Fruit fly (Drosophila melanogaster) whole organism, prepupa: ENCODE results near the gene Antp.

Experiments used
- CG31627 ChIP-seq: fragments of 200-800 bp; sonication (Bioruptor generic); optimal IDR thresholded peaks from 3 replicates; lab custom pipeline; 2016; ENCODE audit warnings: missing biosample characterization, missing genetic modification characterization
- CG3919 ChIP-seq: fragments of 200-800 bp; sonication (Bioruptor generic); optimal IDR thresholded peaks from 3 replicates; lab custom pipeline; 2016; ENCODE audit warnings: missing biosample characterization, missing genetic modification characterization
- Hr39 ChIP-seq: fragments of 200-800 bp; sonication (Bioruptor generic); optimal IDR thresholded peaks from 2 replicates; lab custom pipeline; 2016; ENCODE audit warnings: missing biosample characterization, missing genetic modification characterization
- Lpt ChIP-seq: fragments of 200-800 bp; sonication (Bioruptor generic); optimal IDR thresholded peaks from 3 replicates; lab custom pipeline; 2016; ENCODE audit warnings: missing biosample characterization, missing genetic modification characterization
- dac ChIP-seq: fragments of 200-800 bp; sonication (Bioruptor generic); optimal IDR thresholded peaks from 2 replicates; lab custom pipeline; 2017; ENCODE audit warnings: missing biosample characterization, mild to moderate bottlenecking, missing genetic modification characterization
- lz ChIP-seq: fragments of 200-800 bp; sonication (Bioruptor generic); optimal IDR thresholded peaks from 3 replicates; lab custom pipeline; 2016; ENCODE audit warnings: missing biosample characterization, missing genetic modification characterization
- pdm3 ChIP-seq: fragments of 200-800 bp; sonication (Bioruptor generic); optimal IDR thresholded peaks from 3 replicates; lab custom pipeline; 2016; ENCODE audit warnings: missing biosample characterization, missing genetic modification characterization

DNA sequence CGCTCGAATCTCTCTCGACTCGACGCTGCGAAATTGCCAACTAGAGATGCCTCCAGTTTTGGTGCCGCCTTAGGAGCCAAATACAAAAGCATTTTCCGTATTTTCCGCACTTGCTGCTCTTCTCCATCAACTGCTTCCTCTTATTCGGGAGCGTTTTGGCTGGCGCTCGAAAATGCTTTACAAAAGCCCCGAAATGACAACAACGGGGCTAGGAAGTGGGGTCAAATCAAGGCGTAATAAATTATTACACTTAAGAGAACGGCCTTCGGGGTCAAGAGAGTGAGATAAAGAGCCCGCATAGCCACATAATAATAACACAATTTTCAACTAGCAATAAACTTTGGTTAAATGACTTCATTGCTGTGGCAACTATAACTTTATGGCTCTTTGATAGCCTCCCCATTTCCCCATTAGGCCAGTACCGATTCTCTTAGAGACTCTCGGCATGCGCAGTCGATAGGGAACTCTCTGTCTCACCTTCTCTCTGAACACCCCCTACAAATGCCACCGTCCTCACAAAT lies 40.6 kb downstream of the Antp start, which contains the start of gene CG46458:
- TF ChIP-seq pdm3 (GFP tag; lab: Kevin White, UChicago), result no peak
- no peak for TF ChIP-seq CG31627 (GFP tag; lab: Kevin White, UChicago)
- no peak for TF ChIP-seq lz (GFP tag; lab: Kevin White, UChicago)
- TF ChIP-seq CG3919 (GFP tag; lab: Kevin White, UChicago), result no peak
- TF ChIP-seq Lpt, result no peak
- no peak for TF ChIP-seq Hr39 (GFP tag; lab: Kevin White, UChicago)
- no peak for TF ChIP-seq dac (GFP tag; lab: Kevin White, UChicago)
